Worm (Caenorhabditis elegans) whole organism, late embryonic: ENCODE results near the gene nbet-1.

Experiments
- F13H6.1 ChIP-seq: sonication (generic microtip); optimal IDR thresholded peaks from 2 replicates; lab custom pipeline; 2016; ENCODE audit warnings: missing genetic modification characterization, missing compliant biosample characterization
- dmd-4 ChIP-seq: sonication (generic microtip); optimal IDR thresholded peaks from 2 replicates; lab custom pipeline; 2016; ENCODE audit warnings: borderline replicate concordance, missing genetic modification characterization, missing compliant biosample characterization
- dve-1 ChIP-seq: sonication (generic microtip); optimal IDR thresholded peaks from 2 replicates; lab custom pipeline; 2017; ENCODE audit warnings: antibody characterized with exemption, mild to moderate bottlenecking, missing genetic modification characterization, missing compliant biosample characterization
- fax-1 ChIP-seq: sonication (generic microtip); optimal IDR thresholded peaks from 2 replicates; lab custom pipeline; 2016; ENCODE audit warnings: missing genotype, missing genetic modification characterization, missing compliant biosample characterization
- fkh-10 ChIP-seq: fragments of 150-350 bp; optimal IDR thresholded peaks from 2 replicates; lab custom pipeline; 2014; ENCODE audit warnings: missing biosample characterization, missing genetic modification reagents, missing genetic modification characterization
- fkh-6 ChIP-seq: sonication (generic microtip); optimal IDR thresholded peaks from 2 replicates; lab custom pipeline; 2016; ENCODE audit warnings: missing genetic modification characterization, missing compliant biosample characterization
- hlh-15 ChIP-seq: sonication (generic microtip); optimal IDR thresholded peaks from 2 replicates; lab custom pipeline; 2016; ENCODE audit warnings: missing genetic modification characterization, missing compliant biosample characterization
- lin-11 ChIP-seq: fragments of 200-800 bp; sonication (Bioruptor generic); optimal IDR thresholded peaks from 2 replicates; lab custom pipeline; 2018; ENCODE audit warnings: mild to moderate bottlenecking, missing genetic modification characterization, missing compliant biosample characterization
- nfya-1 ChIP-seq: sonication (generic microtip); optimal IDR thresholded peaks from 2 replicates; lab custom pipeline; 2017; ENCODE audit warnings: missing genetic modification characterization, mild to moderate bottlenecking, missing compliant biosample characterization, antibody characterized with exemption, moderate library complexity
- sdc-2 ChIP-seq: sonication (generic microtip); optimal IDR thresholded peaks from 2 replicates; lab custom pipeline; 2016; ENCODE audit warnings: missing genotype, missing genetic modification characterization, missing compliant biosample characterization
- sox-4 ChIP-seq: sonication (generic microtip); optimal IDR thresholded peaks from 2 replicates; lab custom pipeline; 2017; ENCODE audit warnings: mild to moderate bottlenecking, missing genetic modification characterization, inconsistent platforms, missing compliant biosample characterization

- TF ChIP-seq sox-4 (tag; lab: Kevin White, UChicago) (no peak), hlh-15 (tag; lab: Kevin White, UChicago) (no peak), fkh-10 (GFP tag; lab: Kevin White, UChicago) (no peak), F13H6.1 (no peak), fkh-6 (no peak), fax-1 (no peak), dmd-4 (tag; lab: Kevin White, UChicago) (no peak), lin-11 (no peak), dve-1 (no peak), nfya-1 (tag; lab: Kevin White, UChicago) (peak; percentile 54), sdc-2 (tag; lab: Kevin White, UChicago) (no peak)
Measured at ce11 chrIV:5209390-5209789, at the start of gene nbet-1, which contains the start of gene Y59E9AL.36.
